Fruit fly (Drosophila melanogaster) whole organism, embryonic: ENCODE measurements around the gene CG13605.

Source experiments
- Adf1 ChIP-seq: fragments of 200-800 bp; sonication (Bioruptor generic); IDR thresholded peaks from 2 replicates; pipeline ENCODE4 v1.3.6; 2022; ENCODE audit warnings: missing biosample characterization, missing genetic modification characterization
- Atf3 ChIP-seq: fragments of 200-800 bp; sonication (Bioruptor generic); optimal IDR thresholded peaks from 3 replicates; lab custom pipeline; 2016; ENCODE audit warnings: missing biosample characterization, missing genetic modification characterization
- CG10209 ChIP-seq: fragments of 200-800 bp; sonication (Bioruptor generic); optimal IDR thresholded peaks from 3 replicates; lab custom pipeline; 2017; ENCODE audit warnings: missing biosample characterization, mild to moderate bottlenecking, missing genetic modification characterization, missing genetic modification reagents
- CG10366 ChIP-seq: fragments of 200-800 bp; sonication (Bioruptor generic); IDR thresholded peaks from 2 replicates; pipeline ENCODE4 v1.3.6; 2022; ENCODE audit warnings: missing biosample characterization, missing genetic modification characterization
- CG10462 ChIP-seq: fragments of 200-800 bp; sonication (Bioruptor generic); optimal IDR thresholded peaks from 2 replicates; lab custom pipeline; 2016; ENCODE audit warnings: missing biosample characterization, missing genetic modification characterization
- CG11247 ChIP-seq: fragments of 200-800 bp; sonication (Bioruptor generic); IDR thresholded peaks from 2 replicates; pipeline ENCODE4 v1.3.6; 2022; ENCODE audit warnings: missing biosample characterization, missing genetic modification characterization
- CG12071 ChIP-seq: fragments of 200-800 bp; sonication (Bioruptor generic); optimal IDR thresholded peaks from 3 replicates; lab custom pipeline; 2018; ENCODE audit warnings: missing biosample characterization, mild to moderate bottlenecking, missing genetic modification characterization
- CG13287 ChIP-seq: fragments of 200-800 bp; sonication (Bioruptor generic); IDR thresholded peaks from 2 replicates; pipeline ENCODE4 v1.3.6; 2022; ENCODE audit warnings: missing biosample characterization, missing genetic modification characterization; ENCODE audit not compliant: partially characterized antibody
- CG13424 ChIP-seq: fragments of 200-800 bp; sonication (Bioruptor generic); optimal IDR thresholded peaks from 2 replicates; lab custom pipeline; 2019; ENCODE audit warnings: missing biosample characterization, mild to moderate bottlenecking, missing genetic modification characterization, moderate library complexity
- CG15269 ChIP-seq: fragments of 200-800 bp; sonication (Bioruptor generic); optimal IDR thresholded peaks from 2 replicates; lab custom pipeline; 2018; ENCODE audit warnings: missing biosample characterization, mild to moderate bottlenecking, missing genetic modification characterization, moderate library complexity
- CG18599 ChIP-seq: fragments of 200-800 bp; sonication (Bioruptor generic); optimal IDR thresholded peaks from 3 replicates; lab custom pipeline; 2017; ENCODE audit warnings: missing biosample characterization, missing genetic modification characterization, mild to moderate bottlenecking, moderate library complexity, missing genetic modification reagents
- CG2116 ChIP-seq: fragments of 200-800 bp; sonication (Bioruptor generic); optimal IDR thresholded peaks from 3 replicates; lab custom pipeline; 2018; ENCODE audit warnings: missing biosample characterization, mild to moderate bottlenecking, missing genetic modification characterization
- CG31224 ChIP-seq: fragments of 200-800 bp; sonication (Bioruptor generic); IDR thresholded peaks from 2 replicates; pipeline ENCODE4 v1.3.6; 2022; ENCODE audit warnings: missing biosample characterization, missing genetic modification characterization
- CG34224 ChIP-seq: fragments of 200-800 bp; sonication (Bioruptor generic); IDR thresholded peaks from 3 replicates; pipeline ENCODE4 v1.3.6; 2022; ENCODE audit warnings: missing biosample characterization, missing genetic modification characterization; ENCODE audit not compliant: partially characterized antibody
- CG6272 ChIP-seq: fragments of 200-800 bp; sonication (Bioruptor generic); IDR thresholded peaks from 2 replicates; pipeline ENCODE4 v1.3.6; 2022; ENCODE audit warnings: missing biosample characterization, missing genetic modification characterization
- CG7357 ChIP-seq: fragments of 200-800 bp; sonication (Bioruptor generic); IDR thresholded peaks from 3 replicates; pipeline ENCODE4 v1.3.6; 2022; ENCODE audit warnings: missing biosample characterization, missing genetic modification characterization
- CG7987 ChIP-seq: fragments of 200-800 bp; sonication (Bioruptor generic); optimal IDR thresholded peaks from 2 replicates; lab custom pipeline; 2018; ENCODE audit warnings: missing biosample characterization, mild to moderate bottlenecking, missing genetic modification characterization, moderate library complexity
- CG9932 ChIP-seq: fragments of 200-800 bp; sonication (Bioruptor generic); IDR thresholded peaks from 2 replicates; pipeline ENCODE4 v1.3.6; 2022; ENCODE audit warnings: missing biosample characterization, missing genetic modification characterization
- Dbx ChIP-seq: fragments of 200-800 bp; sonication (Bioruptor generic); IDR thresholded peaks from 3 replicates; pipeline ENCODE4 v1.3.6; 2022; ENCODE audit warnings: missing biosample characterization, missing genetic modification characterization
- Dip2 ChIP-seq: fragments of 200-800 bp; sonication (Bioruptor generic); IDR thresholded peaks from 2 replicates; pipeline ENCODE4 v1.3.6; 2022; ENCODE audit warnings: missing biosample characterization, missing genetic modification characterization
- Drgx ChIP-seq: fragments of 200-800 bp; sonication (Bioruptor generic); IDR thresholded peaks from 2 replicates; pipeline ENCODE4 v1.3.6; 2022; ENCODE audit warnings: missing biosample characterization, missing genetic modification characterization
- ERR ChIP-seq: fragments of 200-800 bp; sonication (Bioruptor generic); optimal IDR thresholded peaks from 2 replicates; lab custom pipeline; 2016; ENCODE audit warnings: missing biosample characterization, missing genetic modification characterization
- HmgZ ChIP-seq: fragments of 200-800 bp; sonication (Bioruptor generic); optimal IDR thresholded peaks from 2 replicates; lab custom pipeline; 2018; ENCODE audit warnings: missing biosample characterization, mild to moderate bottlenecking, missing genetic modification characterization
- Hr51 ChIP-seq, 2 experiments: fragments of 200-800 bp; sonication (Bioruptor generic); optimal IDR thresholded peaks; 2 replicates in 1 of 2; 3 replicates in 1 of 2; lab custom pipeline; 2016 to 2018; ENCODE audit warnings: missing biosample characterization in 2 of 2, missing genetic modification characterization in 2 of 2, mild to moderate bottlenecking in 1 of 2, moderate library complexity in 1 of 2
- Med ChIP-seq: fragments of 200-800 bp; sonication (Bioruptor generic); peaks from one replicate; lab custom pipeline; 2016; ENCODE audit warnings: missing biosample characterization, missing genetic modification characterization, mild to moderate bottlenecking, inconsistent platforms, moderate library complexity
- Mes4 ChIP-seq: fragments of 200-800 bp; sonication (Bioruptor generic); optimal IDR thresholded peaks from 2 replicates; lab custom pipeline; 2016; ENCODE audit warnings: missing biosample characterization, missing genetic modification characterization
- Myb ChIP-seq: fragments of 200-800 bp; sonication (Bioruptor generic); optimal IDR thresholded peaks from 2 replicates; lab custom pipeline; 2016; ENCODE audit warnings: missing biosample characterization, missing genetic modification characterization
- Nf-YC ChIP-seq: fragments of 200-800 bp; optimal IDR thresholded peaks from 3 replicates; lab custom pipeline; 2019; ENCODE audit warnings: missing biosample characterization, mild to moderate bottlenecking, missing genetic modification characterization, moderate library complexity
- PHDP ChIP-seq: fragments of 200-800 bp; sonication (Bioruptor generic); optimal IDR thresholded peaks from 3 replicates; lab custom pipeline; 2018; ENCODE audit warnings: missing biosample characterization, mild to moderate bottlenecking, missing genetic modification characterization, moderate library complexity
- Pdp1 ChIP-seq, 2 experiments: fragments of 200-800 bp; sonication (Bioruptor generic); optimal IDR thresholded peaks; 3 replicates each; lab custom pipeline; 2016; ENCODE audit warnings: missing biosample characterization in 2 of 2, missing genetic modification characterization in 2 of 2, mild to moderate bottlenecking in 1 of 2, moderate library complexity in 1 of 2
- Rfx ChIP-seq: fragments of 200-800 bp; sonication (Bioruptor generic); IDR thresholded peaks from 2 replicates; pipeline ENCODE4 v1.3.6; 2022; ENCODE audit warnings: missing biosample characterization, missing genetic modification characterization
- Scr ChIP-seq: fragments of 200-800 bp; sonication (Bioruptor generic); IDR thresholded peaks from 2 replicates; pipeline ENCODE4 v1.3.6; 2022; ENCODE audit warnings: missing biosample characterization, missing genetic modification characterization; ENCODE audit not compliant: partially characterized antibody
- Sry-β ChIP-seq: fragments of 200-800 bp; sonication (Bioruptor generic); optimal IDR thresholded peaks from 2 replicates; lab custom pipeline; 2018; ENCODE audit warnings: missing biosample characterization, mild to moderate bottlenecking, missing genetic modification characterization, moderate library complexity
- Usf ChIP-seq: fragments of 200-800 bp; sonication (Bioruptor generic); optimal IDR thresholded peaks from 2 replicates; lab custom pipeline; 2017; ENCODE audit warnings: missing genotype, missing biosample characterization, missing genetic modification characterization
- abd-A ChIP-seq: fragments of 200-800 bp; sonication (Bioruptor generic); optimal IDR thresholded peaks from 3 replicates; lab custom pipeline; 2019; ENCODE audit warnings: missing biosample characterization, mild to moderate bottlenecking, missing genetic modification characterization, moderate library complexity
- cg ChIP-seq: fragments of 200-800 bp; sonication (Bioruptor generic); optimal IDR thresholded peaks from 3 replicates; lab custom pipeline; 2019; ENCODE audit warnings: missing biosample characterization, mild to moderate bottlenecking, missing genetic modification characterization, moderate library complexity
- chinmo ChIP-seq: fragments of 200-800 bp; sonication (Bioruptor generic); IDR thresholded peaks from 4 replicates; pipeline ENCODE4 v1.3.6; 2022; ENCODE audit warnings: missing biosample characterization, missing genetic modification characterization; ENCODE audit not compliant: partially characterized antibody
- ci ChIP-seq: fragments of 200-800 bp; sonication (Bioruptor generic); IDR thresholded peaks from 3 replicates; pipeline ENCODE4 v1.3.6; 2022; ENCODE audit warnings: missing biosample characterization, missing genetic modification characterization
- crp ChIP-seq, 2 experiments: fragments of 200-800 bp; sonication (Bioruptor generic); optimal IDR thresholded peaks; 2 replicates in 1 of 2; 3 replicates in 1 of 2; lab custom pipeline; 2017; ENCODE audit warnings: missing biosample characterization in 2 of 2, missing genetic modification characterization in 2 of 2, mild to moderate bottlenecking in 1 of 2, moderate library complexity in 1 of 2
- da ChIP-seq: fragments of 200-800 bp; sonication (Bioruptor generic); optimal IDR thresholded peaks from 2 replicates; lab custom pipeline; 2016; ENCODE audit warnings: missing biosample characterization, missing genetic modification characterization
- ewg ChIP-seq: fragments of 200-800 bp; sonication (Bioruptor generic); optimal IDR thresholded peaks from 3 replicates; lab custom pipeline; 2017; ENCODE audit warnings: mild to moderate bottlenecking, missing biosample characterization, missing genetic modification reagents, missing genetic modification characterization
- fd3F ChIP-seq: fragments of 200-800 bp; sonication (Bioruptor generic); optimal IDR thresholded peaks from 2 replicates; lab custom pipeline; 2018; ENCODE audit warnings: missing biosample characterization, mild to moderate bottlenecking, missing genetic modification characterization, moderate library complexity
- fd64A ChIP-seq: fragments of 200-800 bp; sonication (Bioruptor generic); optimal IDR thresholded peaks from 3 replicates; lab custom pipeline; 2018; ENCODE audit warnings: missing biosample characterization, mild to moderate bottlenecking, missing genetic modification characterization
- her ChIP-seq: fragments of 200-800 bp; sonication (Bioruptor generic); optimal IDR thresholded peaks from 2 replicates; lab custom pipeline; 2016; ENCODE audit warnings: missing biosample characterization, missing genetic modification characterization
- lov ChIP-seq, 2 experiments: fragments of 200-800 bp in 1 of 2; fragments of >200 bp in 1 of 2; sonication (Bioruptor generic) in 1 of 2; IDR thresholded peaks in 1 of 2; optimal IDR thresholded peaks in 1 of 2; 2 replicates in 1 of 2; 3 replicates in 1 of 2; pipeline versions ENCODE4 v1.3.6 to Lab custom; 2017 to 2022; ENCODE audit warnings: missing biosample characterization in 1 of 2, missing genetic modification characterization in 1 of 2
- peb ChIP-seq: fragments of 200-800 bp; sonication (Bioruptor generic); IDR thresholded peaks from 2 replicates; pipeline ENCODE4 v1.3.6; 2022; ENCODE audit warnings: missing biosample characterization, missing genetic modification characterization
- pfk ChIP-seq: fragments of 200-800 bp; sonication (Bioruptor generic); optimal IDR thresholded peaks from 2 replicates; lab custom pipeline; 2018; ENCODE audit warnings: missing biosample characterization, mild to moderate bottlenecking, missing genetic modification characterization, moderate library complexity
- psq ChIP-seq: fragments of 200-800 bp; sonication (Bioruptor generic); optimal IDR thresholded peaks from 2 replicates; lab custom pipeline; 2017; ENCODE audit warnings: missing biosample characterization, missing genetic modification characterization
- ranshi ChIP-seq: fragments of 200-800 bp; sonication (Bioruptor generic); IDR thresholded peaks from 2 replicates; pipeline ENCODE4 v1.3.6; 2022; ENCODE audit warnings: missing biosample characterization, missing genetic modification characterization
- repo ChIP-seq: fragments of 200-800 bp; sonication (Bioruptor generic); optimal IDR thresholded peaks from 2 replicates; lab custom pipeline; 2016; ENCODE audit warnings: missing biosample characterization, missing genetic modification characterization
- sens ChIP-seq: fragments of 200-800 bp; sonication (Bioruptor generic); peaks from one replicate; lab custom pipeline; 2016; ENCODE audit warnings: missing biosample characterization, missing genetic modification characterization
- stwl ChIP-seq: fragments of 200-800 bp; sonication (Bioruptor generic); optimal IDR thresholded peaks from 3 replicates; lab custom pipeline; 2018; ENCODE audit warnings: missing biosample characterization, mild to moderate bottlenecking, missing genetic modification characterization, moderate library complexity

CG13605 gene

dm6 chr3R:24093430-24093829, 18.8 kb downstream of the CG13605 start (continued):
- TF ChIP-seq CG7987 (GFP tag; lab: Kevin White, UChicago) (no peak), pfk (no peak), CG12071 (no peak), lov (optimal IDR thresholded peaks at IDR 0.05; lab: Kevin White, UChicago) (no peak), lov (GFP tag; IDR thresholded peaks at IDR 0.05; lab: Robert Waterston, UW) (no peak), PHDP (peak; percentile 44), HmgZ (tag; lab: Kevin White, UChicago) (no peak), da (GFP tag; lab: Kevin White, UChicago) (no peak), Drgx (GFP tag; lab: Robert Waterston, UW) (no peak), stwl (tag; lab: Kevin White, UChicago) (no peak), ci (GFP tag; lab: Robert Waterston, UW) (no peak), CG6272 (no peak), Dbx (GFP tag; lab: Robert Waterston, UW) (no peak), CG2116 (no peak), ERR (GFP tag; lab: Kevin White, UChicago) (no peak), repo (GFP tag; lab: Kevin White, UChicago) (no peak), CG15269 (peak; percentile 62), CG31224 (no peak), CG13287 (no peak), her (no peak), cg (GFP tag; lab: Kevin White, UChicago) (no peak), CG11247 (GFP tag; lab: Robert Waterston, UW) (no peak), CG34224 (GFP tag; lab: Robert Waterston, UW) (no peak), CG13424 (tag; lab: Kevin White, UChicago) (peak; percentile 43), fd3F (GFP tag; lab: Kevin White, UChicago) (peak; percentile 40), sens (no peak), CG7357 (GFP tag; lab: Robert Waterston, UW) (no peak), chinmo (GFP tag; lab: Robert Waterston, UW) (no peak), CG10462 (GFP tag; lab: Kevin White, UChicago) (no peak), ranshi (no peak), crp (GFP tag; optimal IDR thresholded peaks at IDR 0.05; lab: Kevin White, UChicago) (no peak), CG10366 (GFP tag; lab: Robert Waterston, UW) (no peak; the same call in 1 of the 2 replicates), Sry-β (GFP tag; lab: Kevin White, UChicago) (no peak), Dip2 (GFP tag; lab: Robert Waterston, UW) (no peak), Hr51 (GFP tag; optimal IDR thresholded peaks at IDR 0.05; lab: Kevin White, UChicago) (peak in 1 of 2 experiments; percentile 52), Mes4 (GFP tag; lab: Kevin White, UChicago) (no peak), Rfx (peak; percentile 33; the same call in 1 of the 2 replicates), CG18599 (peak; percentile 26)

- TF ChIP-seq fd64A (GFP tag; lab: Kevin White, UChicago) (no peak), abd-A (peak; percentile 41), Scr (GFP tag; lab: Robert Waterston, UW) (0 out of 2 replicates have a peak, but pooled peaks have one; percentile 7), Usf (no peak), Myb (GFP tag; lab: Kevin White, UChicago) (no peak), Adf1 (GFP tag; lab: Robert Waterston, UW) (peak; percentile 93), CG10209 (GFP tag; lab: Kevin White, UChicago) (no peak), Med (GFP tag; lab: Kevin White, UChicago) (peak; percentile 47), peb (GFP tag; lab: Robert Waterston, UW) (no peak), Nf-YC (tag; lab: Kevin White, UChicago) (peak; percentile 13), CG9932 (GFP tag; lab: Robert Waterston, UW) (0 out of 2 replicates have a peak, but pooled peaks have one; percentile 16), Atf3 (no peak), ewg (GFP tag; lab: Kevin White, UChicago) (peak; percentile 56), Pdp1 (GFP tag; optimal IDR thresholded peaks at IDR 0.05; lab: Kevin White, UChicago) (no peak), psq (peak; percentile 44)
These were observed 19.5 kb downstream of the CG13605 start for dm6 chr3R:24092590-24093151.
